Fruit fly (Drosophila melanogaster) whole organism, prepupa: Measurements from ENCODE around the gene CG32249.

Experiments
- Blimp-1 ChIP-seq: fragments of 200-800 bp; sonication (Bioruptor generic); optimal IDR thresholded peaks from 3 replicates; lab custom pipeline; 2017; ENCODE audit warnings: missing biosample characterization, missing genetic modification characterization, mild to moderate bottlenecking, moderate library complexity, missing genetic modification reagents
- CG10631 ChIP-seq: fragments of 200-800 bp; sonication (Bioruptor generic); optimal IDR thresholded peaks from 2 replicates; lab custom pipeline; 2016; ENCODE audit warnings: missing biosample characterization, missing genetic modification characterization
- CG10669 ChIP-seq: fragments of 200-800 bp; sonication (Bioruptor generic); optimal IDR thresholded peaks from 3 replicates; lab custom pipeline; 2018; ENCODE audit warnings: missing biosample characterization, mild to moderate bottlenecking, missing genetic modification characterization, moderate library complexity
- CG11294 ChIP-seq: fragments of 200-800 bp; sonication (Bioruptor generic); IDR thresholded peaks from 2 replicates; pipeline ENCODE4 v1.3.6; 2022; ENCODE audit warnings: missing biosample characterization, missing genetic modification characterization
- CG11762 ChIP-seq: fragments of 200-800 bp; sonication (Bioruptor generic); optimal IDR thresholded peaks from 3 replicates; lab custom pipeline; 2016; ENCODE audit warnings: missing biosample characterization, missing genetic modification characterization; ENCODE audit not compliant: insufficient read depth
- CG11902 ChIP-seq: fragments of 200-800 bp; sonication (Bioruptor generic); optimal IDR thresholded peaks from 3 replicates; lab custom pipeline; 2016; ENCODE audit warnings: missing biosample characterization, missing genetic modification characterization
- CG15336 ChIP-seq: fragments of 200-800 bp; sonication (Bioruptor generic); IDR thresholded peaks from 2 replicates; pipeline ENCODE4 v1.3.6; 2022; ENCODE audit warnings: missing biosample characterization, missing genetic modification characterization
- CG16779 ChIP-seq: fragments of 200-800 bp; sonication (Bioruptor generic); optimal IDR thresholded peaks from 3 replicates; lab custom pipeline; 2017; ENCODE audit warnings: missing biosample characterization, mild to moderate bottlenecking, missing genetic modification characterization
- CG3032 ChIP-seq: fragments of 200-800 bp; optimal IDR thresholded peaks from 2 replicates; lab custom pipeline; 2019; ENCODE audit warnings: missing biosample characterization, mild to moderate bottlenecking, missing genetic modification characterization, moderate library complexity
- CG32006 ChIP-seq: fragments of 200-800 bp; sonication (Bioruptor generic); optimal IDR thresholded peaks from 3 replicates; lab custom pipeline; 2017; ENCODE audit warnings: missing biosample characterization, mild to moderate bottlenecking, missing genetic modification characterization
- CG34406 ChIP-seq: fragments of 200-800 bp; sonication (Bioruptor generic); optimal IDR thresholded peaks from 3 replicates; lab custom pipeline; 2016; ENCODE audit warnings: missing biosample characterization, missing genetic modification characterization
- CG3919 ChIP-seq: fragments of 200-800 bp; sonication (Bioruptor generic); optimal IDR thresholded peaks from 3 replicates; lab custom pipeline; 2016; ENCODE audit warnings: missing biosample characterization, missing genetic modification characterization
- CG6163 ChIP-seq: fragments of 200-800 bp; sonication (Bioruptor generic); IDR thresholded peaks from 3 replicates; pipeline ENCODE4 v1.3.6; 2022; ENCODE audit warnings: missing biosample characterization, missing genetic modification characterization
- CG6792 ChIP-seq: fragments of 200-800 bp; sonication (Bioruptor generic); optimal IDR thresholded peaks from 3 replicates; lab custom pipeline; 2016; ENCODE audit warnings: missing biosample characterization, missing genetic modification characterization
- CG6808 ChIP-seq: fragments of 200-800 bp; sonication (Bioruptor generic); optimal IDR thresholded peaks from 3 replicates; lab custom pipeline; 2017; ENCODE audit warnings: missing biosample characterization, missing genetic modification characterization, mild to moderate bottlenecking, moderate library complexity, missing genetic modification reagents
- CG7368 ChIP-seq: fragments of 200-800 bp; sonication (Bioruptor generic); optimal IDR thresholded peaks from 3 replicates; lab custom pipeline; 2016; ENCODE audit warnings: missing biosample characterization, missing genetic modification characterization
- CG8119 ChIP-seq: fragments of 200-800 bp; sonication (Bioruptor generic); IDR thresholded peaks from 3 replicates; pipeline ENCODE4 v1.3.6; 2022; ENCODE audit warnings: missing biosample characterization, missing genetic modification characterization
- CG9139 ChIP-seq: fragments of 200-800 bp; sonication (Bioruptor generic); optimal IDR thresholded peaks from 3 replicates; lab custom pipeline; 2017; ENCODE audit warnings: missing biosample characterization, mild to moderate bottlenecking, missing genetic modification characterization
- Eip75B ChIP-seq: fragments of 200-800 bp; sonication (Bioruptor generic); optimal IDR thresholded peaks from 3 replicates; lab custom pipeline; 2016; ENCODE audit warnings: missing biosample characterization, missing genetic modification characterization
- Eip78C ChIP-seq: fragments of 200-800 bp; sonication (Bioruptor generic); peaks from one replicate; lab custom pipeline; 2016; ENCODE audit warnings: missing biosample characterization, missing genetic modification characterization
- Ets21C ChIP-seq: fragments of 200-800 bp; sonication (Bioruptor generic); optimal IDR thresholded peaks from 3 replicates; lab custom pipeline; 2016; ENCODE audit warnings: missing biosample characterization, missing genetic modification characterization
- Ets96B ChIP-seq: fragments of 200-800 bp; optimal IDR thresholded peaks from 2 replicates; lab custom pipeline; 2019; ENCODE audit warnings: missing biosample characterization, mild to moderate bottlenecking, missing genetic modification characterization, moderate library complexity
- Gug ChIP-seq: fragments of 200-800 bp; sonication (Bioruptor generic); IDR thresholded peaks from 2 replicates; pipeline ENCODE4 v1.3.6; 2022; ENCODE audit warnings: missing biosample characterization, missing genetic modification characterization
- Hr39 ChIP-seq: fragments of 200-800 bp; sonication (Bioruptor generic); optimal IDR thresholded peaks from 2 replicates; lab custom pipeline; 2016; ENCODE audit warnings: missing biosample characterization, missing genetic modification characterization
- OdsH ChIP-seq: fragments of 200-800 bp; sonication (Bioruptor generic); optimal IDR thresholded peaks from 3 replicates; lab custom pipeline; 2016; ENCODE audit warnings: missing biosample characterization, missing genetic modification characterization
- Sox102F ChIP-seq: fragments of 200-800 bp; sonication (Bioruptor generic); optimal IDR thresholded peaks from 2 replicates; lab custom pipeline; 2016; ENCODE audit warnings: missing biosample characterization, mild to moderate bottlenecking, missing genetic modification characterization
- acj6 ChIP-seq: fragments of 200-800 bp; sonication (Bioruptor generic); optimal IDR thresholded peaks from 3 replicates; lab custom pipeline; 2016; ENCODE audit warnings: missing biosample characterization, missing genetic modification characterization
- cyc ChIP-seq: fragments of 200-800 bp; sonication (Bioruptor generic); optimal IDR thresholded peaks from 3 replicates; lab custom pipeline; 2016; ENCODE audit warnings: missing biosample characterization, missing genetic modification characterization
- dsx ChIP-seq: fragments of 200-800 bp; optimal IDR thresholded peaks from 3 replicates; lab custom pipeline; 2019; ENCODE audit warnings: missing biosample characterization, mild to moderate bottlenecking, missing genetic modification characterization, moderate library complexity; ENCODE audit not compliant: poor library complexity, severe bottlenecking
- eg ChIP-seq: fragments of 200-800 bp; sonication (Bioruptor generic); IDR thresholded peaks from 3 replicates; pipeline ENCODE4 v1.3.6; 2022; ENCODE audit warnings: missing biosample characterization, missing genetic modification characterization
- esn ChIP-seq: fragments of 200-800 bp; sonication (Bioruptor generic); optimal IDR thresholded peaks from 2 replicates; lab custom pipeline; 2016; ENCODE audit warnings: missing biosample characterization, mild to moderate bottlenecking, missing genetic modification characterization, moderate library complexity
- fd59A ChIP-seq: fragments of 200-800 bp; sonication (Bioruptor generic); optimal IDR thresholded peaks from 2 replicates; lab custom pipeline; 2017; ENCODE audit warnings: missing biosample characterization, mild to moderate bottlenecking, missing genetic modification characterization, missing genetic modification reagents
- fd85E ChIP-seq: fragments of 200-800 bp; sonication (Bioruptor generic); optimal IDR thresholded peaks from 3 replicates; lab custom pipeline; 2016; ENCODE audit warnings: missing biosample characterization, missing genetic modification characterization
- fkh ChIP-seq: fragments of 200-800 bp; sonication (Bioruptor generic); optimal IDR thresholded peaks from 3 replicates; lab custom pipeline; 2017; ENCODE audit warnings: missing biosample characterization, mild to moderate bottlenecking, missing genetic modification characterization, moderate library complexity
- lz ChIP-seq: fragments of 200-800 bp; sonication (Bioruptor generic); optimal IDR thresholded peaks from 3 replicates; lab custom pipeline; 2016; ENCODE audit warnings: missing biosample characterization, missing genetic modification characterization
- spab ChIP-seq: fragments of 200-800 bp; sonication (Bioruptor generic); optimal IDR thresholded peaks from 2 replicates; lab custom pipeline; 2017; ENCODE audit warnings: missing biosample characterization, mild to moderate bottlenecking, missing genetic modification characterization, missing genetic modification reagents
- ss ChIP-seq, 2 experiments: fragments of 200-800 bp; sonication (Bioruptor generic); optimal IDR thresholded peaks; 2 replicates in 1 of 2; 3 replicates in 1 of 2; lab custom pipeline; 2017 to 2018; ENCODE audit warnings: mild to moderate bottlenecking in 2 of 2, missing biosample characterization in 2 of 2, missing genetic modification characterization in 2 of 2, moderate library complexity in 1 of 2
- svp ChIP-seq: fragments of 200-800 bp; sonication (Bioruptor generic); peaks from one replicate; lab custom pipeline; 2016; ENCODE audit warnings: missing biosample characterization, missing genetic modification characterization
- topi ChIP-seq: fragments of 200-800 bp; sonication (Bioruptor generic); optimal IDR thresholded peaks from 3 replicates; lab custom pipeline; 2016; ENCODE audit warnings: missing biosample characterization, missing genetic modification characterization
- vri ChIP-seq: fragments of 200-800 bp; sonication (Bioruptor generic); optimal IDR thresholded peaks from 3 replicates; lab custom pipeline; 2016; ENCODE audit warnings: missing biosample characterization, mild to moderate bottlenecking, missing genetic modification characterization

Gene CG32249

DNA sequence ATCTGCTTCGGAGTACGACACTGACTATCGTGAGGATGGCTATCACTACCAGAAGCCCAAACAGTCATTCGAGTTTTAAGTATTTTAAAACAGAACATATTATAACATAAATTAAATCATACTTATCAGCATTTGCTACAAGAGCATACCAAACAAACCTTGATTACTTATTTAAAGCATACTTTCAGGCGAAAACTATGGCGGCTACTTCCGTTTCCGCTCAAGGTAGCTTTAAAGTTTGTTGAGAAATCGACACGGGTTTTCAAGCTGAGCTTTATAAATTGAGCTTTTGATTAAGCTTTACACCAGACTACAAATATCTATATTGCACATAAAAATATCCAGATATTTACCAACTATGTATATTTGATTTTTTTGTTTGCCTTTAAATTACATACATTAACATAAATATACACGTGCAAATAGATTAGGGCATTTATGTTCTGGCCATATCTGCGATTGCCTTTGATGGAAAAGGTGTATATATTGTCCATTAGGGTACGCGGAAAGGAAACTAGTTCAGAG lies 5.2 kb downstream of the CG32249 start (continued):
- TF ChIP-seq CG10669 (peak; percentile 48), Sox102F (peak; percentile 16), CG3919 (GFP tag; lab: Kevin White, UChicago) (peak; percentile 71), topi (GFP tag; lab: Kevin White, UChicago) (peak; percentile 19), Gug (GFP tag; lab: Robert Waterston, UW) (no peak), acj6 (peak; percentile 28), cyc (GFP tag; lab: Kevin White, UChicago) (peak; percentile 2), CG3032 (tag; lab: Kevin White, UChicago) (no peak), spab (GFP tag; lab: Kevin White, UChicago) (peak; percentile 11), Ets96B (no peak), ss (GFP tag; optimal IDR thresholded peaks at IDR 0.05; lab: Kevin White, UChicago) (peak in 1 of 2 experiments; percentile 62), CG15336 (GFP tag; lab: Robert Waterston, UW) (peak; percentile 48; the same call in 1 of the 2 replicates), eg (GFP tag; lab: Robert Waterston, UW) (peak; percentile 83), fd85E (GFP tag; lab: Kevin White, UChicago) (no peak), svp (GFP tag; lab: Kevin White, UChicago) (peak; percentile 51), Blimp-1 (GFP tag; lab: Kevin White, UChicago) (no peak), Eip75B (GFP tag; lab: Kevin White, UChicago) (peak; percentile 40), CG32006 (peak; percentile 31), CG9139 (GFP tag; lab: Kevin White, UChicago) (peak; percentile 40), fd59A (GFP tag; lab: Kevin White, UChicago) (peak; percentile 3), vri (peak; percentile 4), CG11762 (peak; percentile 26)

DNA sequence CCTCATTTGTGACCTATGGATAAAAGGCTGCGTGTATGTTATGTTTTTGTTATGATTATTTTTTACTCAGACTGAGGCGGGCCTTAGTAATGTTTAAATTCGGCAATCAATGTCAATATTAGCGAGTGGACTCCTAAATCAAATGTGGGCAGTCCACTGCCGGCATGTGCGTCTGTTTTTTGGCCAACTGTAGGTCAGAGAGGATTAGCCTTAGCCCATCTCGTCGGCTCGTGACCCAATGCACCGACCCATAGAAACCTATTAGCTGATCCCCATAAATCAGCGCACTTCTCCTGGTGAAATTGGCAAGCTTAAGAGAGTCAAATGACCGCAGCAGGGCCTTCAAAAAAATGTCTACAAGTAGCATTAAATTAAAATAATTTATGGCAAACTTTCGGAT lies 5.9 kb downstream of the CG32249 start:
- TF ChIP-seq CG11294 (GFP tag; lab: Robert Waterston, UW) = no peak
- 0 out of 3 replicates have a peak, but pooled peaks have one; percentile 2 for TF ChIP-seq CG8119 (GFP tag; lab: Robert Waterston, UW)

DNA sequence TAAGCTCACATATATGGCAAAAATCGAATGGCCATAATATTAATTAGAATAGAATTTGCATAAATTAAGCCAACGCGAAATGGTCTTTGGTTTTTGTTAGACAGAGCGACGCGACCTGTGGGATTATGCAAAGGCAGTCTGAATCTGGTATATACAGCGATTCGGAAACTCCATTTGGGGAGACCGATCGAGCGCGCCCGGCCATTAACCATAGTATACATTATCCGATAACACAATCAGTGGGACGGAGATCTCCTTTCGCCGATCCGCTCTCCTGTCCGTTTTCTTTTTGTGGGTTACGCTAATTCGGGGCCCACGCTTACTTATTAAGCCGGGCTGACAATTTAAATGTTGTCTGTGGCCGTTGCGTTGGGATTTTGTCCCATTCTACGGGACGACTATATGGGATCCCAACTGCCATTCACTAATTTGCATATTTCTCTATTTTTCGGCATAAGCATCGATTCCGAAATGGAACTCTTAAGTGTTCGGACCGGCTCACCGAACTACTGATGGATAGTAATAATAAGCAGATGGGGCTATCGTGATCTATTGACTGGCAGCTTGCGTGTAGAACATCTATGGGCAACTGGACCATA lies 8.0 kb downstream of the CG32249 start:
- TF ChIP-seq Sox102F = no peak
- TF ChIP-seq Eip78C (GFP tag; lab: Kevin White, UChicago) = no peak
- no peak for TF ChIP-seq CG6792
- TF ChIP-seq CG6808 (GFP tag; lab: Kevin White, UChicago) = no peak
- no peak for TF ChIP-seq Hr39 (GFP tag; lab: Kevin White, UChicago)
- no peak for TF ChIP-seq fd59A (GFP tag; lab: Kevin White, UChicago)
- no peak for TF ChIP-seq Gug (GFP tag; lab: Robert Waterston, UW)
- TF ChIP-seq esn (GFP tag; lab: Kevin White, UChicago) = no peak
- TF ChIP-seq CG34406 (GFP tag; lab: Kevin White, UChicago) = no peak
- TF ChIP-seq CG16779 = no peak
- TF ChIP-seq CG11294 (GFP tag; lab: Robert Waterston, UW) = no peak
- TF ChIP-seq acj6 = no peak
- TF ChIP-seq CG11902 (GFP tag; lab: Kevin White, UChicago) = no peak
- no peak for TF ChIP-seq CG7368 (GFP tag; lab: Kevin White, UChicago)

DNA sequence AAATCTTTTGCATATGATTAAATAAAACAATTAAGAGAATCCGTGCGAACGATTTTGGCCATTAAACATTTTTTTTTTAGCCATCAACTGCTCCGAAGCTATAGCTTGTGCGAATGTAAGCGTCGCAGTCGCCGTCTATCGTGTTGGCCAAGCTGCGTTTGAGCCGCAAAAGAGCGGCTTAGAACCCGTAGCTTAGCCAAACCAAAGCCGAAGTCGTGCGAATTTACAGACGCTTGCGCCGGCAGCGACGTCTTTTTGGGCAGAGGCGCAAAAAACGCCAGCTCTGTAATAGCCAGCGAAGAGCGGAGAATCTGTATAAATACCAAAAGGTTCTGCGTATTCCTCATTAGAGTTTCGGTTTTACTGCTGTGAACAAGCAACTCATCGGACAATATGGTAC lies 10.1 kb downstream of the CG32249 start, which contains the start of gene CG7465:
Gene CG7465 (plus strand): TSS at position 346 of the 400 bp plus-strand sequence.
- TF ChIP-seq CG3032 (tag; lab: Kevin White, UChicago) (no peak), fkh (no peak), CG6163 (GFP tag; lab: Robert Waterston, UW) (no peak), fd59A (GFP tag; lab: Kevin White, UChicago) (no peak), CG3919 (GFP tag; lab: Kevin White, UChicago) (no peak), CG7368 (GFP tag; lab: Kevin White, UChicago) (no peak), ss (GFP tag; optimal IDR thresholded peaks at IDR 0.05; lab: Kevin White, UChicago) (no peak), lz (GFP tag; lab: Kevin White, UChicago) (no peak), OdsH (no peak), esn (GFP tag; lab: Kevin White, UChicago) (no peak), CG6808 (GFP tag; lab: Kevin White, UChicago) (no peak), dsx (GFP tag; lab: Kevin White, UChicago) (no peak), CG10631 (GFP tag; lab: Kevin White, UChicago) (no peak), Ets21C (GFP tag; lab: Kevin White, UChicago) (no peak), cyc (GFP tag; lab: Kevin White, UChicago) (no peak)
